Fruit fly (Drosophila melanogaster) whole organism, embryonic: ENCODE data around the gene Gr98d.

Experiments
- Abd-B ChIP-seq: fragments of 200-800 bp; sonication (Bioruptor generic); optimal IDR thresholded peaks from 2 replicates; lab custom pipeline; 2018; ENCODE audit warnings: missing biosample characterization, mild to moderate bottlenecking, missing genetic modification characterization, moderate library complexity
- CG10274 ChIP-seq: fragments of 200-800 bp; sonication (Bioruptor generic); optimal IDR thresholded peaks from 3 replicates; lab custom pipeline; 2017; ENCODE audit warnings: missing biosample characterization, mild to moderate bottlenecking, missing genetic modification characterization
- CG12659 ChIP-seq: fragments of 200-800 bp; sonication (Bioruptor generic); optimal IDR thresholded peaks from 3 replicates; lab custom pipeline; 2017; ENCODE audit warnings: mild to moderate bottlenecking, missing biosample characterization, missing genetic modification reagents, missing genetic modification characterization
- CG14014 ChIP-seq: fragments of 200-800 bp; sonication (Bioruptor generic); IDR thresholded peaks from 2 replicates; pipeline ENCODE4 v1.3.6; 2022; ENCODE audit warnings: missing biosample characterization, missing genetic modification characterization
- CG1647 ChIP-seq: fragments of 200-800 bp; sonication (Bioruptor generic); optimal IDR thresholded peaks from 3 replicates; lab custom pipeline; 2016; ENCODE audit warnings: missing biosample characterization, missing genetic modification characterization
- CG17912 ChIP-seq: fragments of 200-800 bp; sonication (Bioruptor generic); optimal IDR thresholded peaks from 2 replicates; lab custom pipeline; 2018; ENCODE audit warnings: missing biosample characterization, mild to moderate bottlenecking, missing genetic modification characterization
- CG18011 ChIP-seq: fragments of 200-800 bp; sonication (Bioruptor generic); optimal IDR thresholded peaks from 2 replicates; lab custom pipeline; 2017; ENCODE audit warnings: missing biosample characterization, missing genetic modification characterization, mild to moderate bottlenecking, moderate library complexity, missing genotype
- CG1832 ChIP-seq: fragments of 200-800 bp; sonication (Bioruptor generic); optimal IDR thresholded peaks from 2 replicates; lab custom pipeline; 2017; ENCODE audit warnings: missing biosample characterization, mild to moderate bottlenecking, missing genetic modification characterization, inconsistent platforms
- CG3847 ChIP-seq: fragments of 200-800 bp; sonication (Bioruptor generic); IDR thresholded peaks from 2 replicates; pipeline ENCODE4 v1.3.6; 2022; ENCODE audit warnings: missing biosample characterization, missing genetic modification characterization
- CG7556 ChIP-seq: fragments of 200-800 bp; sonication (Bioruptor generic); optimal IDR thresholded peaks from 2 replicates; lab custom pipeline; 2017; ENCODE audit warnings: missing biosample characterization, mild to moderate bottlenecking, missing genetic modification characterization
- CG8478 ChIP-seq: fragments of >200 bp; optimal IDR thresholded peaks from 2 replicates; lab custom pipeline; 2018
- CG9817 ChIP-seq: fragments of 200-800 bp; sonication (Bioruptor generic); optimal IDR thresholded peaks from 2 replicates; lab custom pipeline; 2018; ENCODE audit warnings: missing biosample characterization, mild to moderate bottlenecking, missing genetic modification characterization, moderate library complexity
- CG9932 ChIP-seq: fragments of 200-800 bp; sonication (Bioruptor generic); IDR thresholded peaks from 2 replicates; pipeline ENCODE4 v1.3.6; 2022; ENCODE audit warnings: missing biosample characterization, missing genetic modification characterization
- Camta ChIP-seq: fragments of 200-800 bp; sonication (Bioruptor generic); optimal IDR thresholded peaks from 2 replicates; lab custom pipeline; 2016; ENCODE audit warnings: missing biosample characterization, missing genetic modification characterization
- CoRest ChIP-seq: fragments of 200-800 bp; sonication (Bioruptor generic); optimal IDR thresholded peaks from 3 replicates; lab custom pipeline; 2018; ENCODE audit warnings: missing biosample characterization, mild to moderate bottlenecking, missing genetic modification characterization, moderate library complexity
- D19A ChIP-seq: fragments of 200-800 bp; optimal IDR thresholded peaks from 3 replicates; lab custom pipeline; 2019; ENCODE audit warnings: missing biosample characterization, mild to moderate bottlenecking, missing genetic modification characterization, moderate library complexity
- Doc2 ChIP-seq: fragments of 200-800 bp; sonication (Bioruptor generic); IDR thresholded peaks from 2 replicates; pipeline ENCODE4 v1.3.6; 2022; ENCODE audit warnings: missing biosample characterization, missing genetic modification characterization
- H2.0 ChIP-seq: fragments of 200-800 bp; sonication (Bioruptor generic); IDR thresholded peaks from 2 replicates; pipeline ENCODE4 v1.3.6; 2022; ENCODE audit warnings: missing biosample characterization, missing genetic modification characterization
- HHEX ChIP-seq: fragments of 200-800 bp; sonication (Bioruptor generic); optimal IDR thresholded peaks from 3 replicates; lab custom pipeline; 2017; ENCODE audit warnings: missing biosample characterization, mild to moderate bottlenecking, missing genetic modification characterization, missing genetic modification reagents
- HmgD ChIP-seq: fragments of 200-800 bp; sonication (Bioruptor generic); optimal IDR thresholded peaks from 3 replicates; lab custom pipeline; 2016; ENCODE audit warnings: missing biosample characterization, missing genetic modification characterization
- HmgZ ChIP-seq: fragments of 200-800 bp; sonication (Bioruptor generic); optimal IDR thresholded peaks from 2 replicates; lab custom pipeline; 2018; ENCODE audit warnings: missing biosample characterization, mild to moderate bottlenecking, missing genetic modification characterization
- Hr78 ChIP-seq, 2 experiments: fragments of 200-800 bp in 1 of 2; fragments of >200 bp in 1 of 2; sonication (Bioruptor generic) in 1 of 2; optimal IDR thresholded peaks; 2 replicates each; lab custom pipeline; 2017 to 2019; ENCODE audit warnings: missing biosample characterization in 2 of 2, missing genetic modification characterization in 2 of 2, mild to moderate bottlenecking in 1 of 2, moderate library complexity in 1 of 2
- Kr ChIP-seq: fragments of 200-800 bp; sonication (Bioruptor generic); optimal IDR thresholded peaks from 2 replicates; lab custom pipeline; 2017; ENCODE audit warnings: missing biosample characterization, mild to moderate bottlenecking, missing genetic modification characterization
- MTF-1 ChIP-seq: fragments of 200-800 bp; sonication (Bioruptor generic); optimal IDR thresholded peaks from 2 replicates; lab custom pipeline; 2018; ENCODE audit warnings: missing biosample characterization, mild to moderate bottlenecking, missing genetic modification characterization, borderline replicate concordance
- NK7.1 ChIP-seq: fragments of 200-800 bp; sonication (Bioruptor generic); optimal IDR thresholded peaks from 3 replicates; lab custom pipeline; 2016; ENCODE audit warnings: missing biosample characterization, missing genetic modification characterization
- Neu2 ChIP-seq: fragments of 200-800 bp; sonication (Bioruptor generic); optimal IDR thresholded peaks from 3 replicates; lab custom pipeline; 2016; ENCODE audit warnings: missing biosample characterization, missing genetic modification characterization, borderline replicate concordance
- Nf-YB ChIP-seq: fragments of 200-800 bp; sonication (Bioruptor generic); optimal IDR thresholded peaks from 3 replicates; lab custom pipeline; 2019; ENCODE audit warnings: missing biosample characterization, mild to moderate bottlenecking, missing genetic modification characterization, moderate library complexity
- PHDP ChIP-seq: fragments of 200-800 bp; sonication (Bioruptor generic); optimal IDR thresholded peaks from 3 replicates; lab custom pipeline; 2018; ENCODE audit warnings: missing biosample characterization, mild to moderate bottlenecking, missing genetic modification characterization, moderate library complexity
- ac ChIP-seq: fragments of 200-800 bp; sonication (Bioruptor generic); optimal IDR thresholded peaks from 3 replicates; lab custom pipeline; 2017; ENCODE audit warnings: missing biosample characterization, mild to moderate bottlenecking, missing genetic modification characterization
- ato ChIP-seq: fragments of 200-800 bp; sonication (Bioruptor generic); IDR thresholded peaks from 2 replicates; pipeline ENCODE4 v1.3.6; 2022; ENCODE audit warnings: missing biosample characterization, missing genetic modification characterization; ENCODE audit not compliant: partially characterized antibody
- az2 ChIP-seq: fragments of 200-800 bp; sonication (Bioruptor generic); optimal IDR thresholded peaks from 3 replicates; lab custom pipeline; 2016; ENCODE audit warnings: missing biosample characterization, missing genetic modification characterization
- bigmax ChIP-seq: fragments of 200-800 bp; sonication (Bioruptor generic); optimal IDR thresholded peaks from 2 replicates; lab custom pipeline; 2018; ENCODE audit warnings: missing biosample characterization, mild to moderate bottlenecking, missing genetic modification characterization
- dati ChIP-seq: fragments of 200-800 bp; sonication (Bioruptor generic); IDR thresholded peaks from 2 replicates; pipeline ENCODE4 v1.3.6; 2022; ENCODE audit warnings: missing biosample characterization, missing genetic modification characterization
- dimm ChIP-seq: fragments of 200-800 bp; sonication (Bioruptor generic); IDR thresholded peaks from 2 replicates; pipeline ENCODE4 v1.3.6; 2022; ENCODE audit warnings: missing biosample characterization, missing genetic modification characterization
- fd102C ChIP-seq: fragments of 200-800 bp; sonication (Bioruptor generic); optimal IDR thresholded peaks from 2 replicates; lab custom pipeline; 2018; ENCODE audit warnings: missing biosample characterization, mild to moderate bottlenecking, missing genetic modification characterization, moderate library complexity
- fd96Cb ChIP-seq: fragments of 200-800 bp; sonication (Bioruptor generic); optimal IDR thresholded peaks from 2 replicates; lab custom pipeline; 2018; ENCODE audit warnings: missing biosample characterization, mild to moderate bottlenecking, missing genetic modification characterization, moderate library complexity
- gcm2 ChIP-seq: fragments of 200-800 bp; sonication (Bioruptor generic); optimal IDR thresholded peaks from 2 replicates; lab custom pipeline; 2016; ENCODE audit warnings: missing biosample characterization, missing genetic modification characterization
- hbn ChIP-seq: fragments of 200-800 bp; sonication (Bioruptor generic); IDR thresholded peaks from 2 replicates; pipeline ENCODE4 v1.3.6; 2022; ENCODE audit warnings: missing biosample characterization, missing genetic modification characterization; ENCODE audit not compliant: partially characterized antibody
- mld ChIP-seq: fragments of 200-800 bp; sonication (Bioruptor generic); IDR thresholded peaks from 3 replicates; pipeline ENCODE4 v1.3.6; 2022; ENCODE audit warnings: missing biosample characterization, missing genetic modification characterization; ENCODE audit not compliant: partially characterized antibody
- otp ChIP-seq: fragments of 200-800 bp; sonication (Bioruptor generic); IDR thresholded peaks from 3 replicates; pipeline ENCODE4, ENCODE4 v1.3.6; 2022; ENCODE audit warnings: missing biosample characterization, missing genetic modification characterization
- phol ChIP-seq: fragments of 200-800 bp; sonication (Bioruptor generic); optimal IDR thresholded peaks from 3 replicates; lab custom pipeline; 2018; ENCODE audit warnings: missing biosample characterization, mild to moderate bottlenecking, missing genetic modification characterization, moderate library complexity
- ro ChIP-seq: fragments of 200-800 bp; sonication (Bioruptor generic); IDR thresholded peaks from 2 replicates; pipeline ENCODE4 v1.3.6; 2022; ENCODE audit warnings: missing biosample characterization, missing genetic modification characterization
- scrt ChIP-seq: fragments of 200-800 bp; sonication (Bioruptor generic); optimal IDR thresholded peaks from 2 replicates; lab custom pipeline; 2018; ENCODE audit warnings: missing biosample characterization, mild to moderate bottlenecking, missing genetic modification characterization, moderate library complexity
- sob ChIP-seq: fragments of 200-800 bp; sonication (Bioruptor generic); IDR thresholded peaks from 2 replicates; pipeline ENCODE4 v1.3.6; 2022; ENCODE audit warnings: missing biosample characterization, missing genetic modification characterization
- sr ChIP-seq: fragments of 200-800 bp; sonication (Bioruptor generic); IDR thresholded peaks from 3 replicates; pipeline ENCODE4 v1.3.6; 2022; ENCODE audit warnings: missing biosample characterization, missing genetic modification characterization
- tap ChIP-seq: fragments of 200-800 bp; optimal IDR thresholded peaks from 3 replicates; lab custom pipeline; 2019; ENCODE audit warnings: missing biosample characterization, mild to moderate bottlenecking, missing genetic modification characterization, moderate library complexity
- ttk ChIP-seq: fragments of 200-800 bp; sonication (Bioruptor generic); IDR thresholded peaks from 2 replicates; pipeline ENCODE4 v2.1.2; 2022; ENCODE audit warnings: missing biosample characterization, missing genetic modification characterization
- yki ChIP-seq: fragments of >200 bp; optimal IDR thresholded peaks from 3 replicates; lab custom pipeline; 2018

Gr98d gene

dm6 chr3R:27580274-27581011 lies 34.6 kb downstream of the Gr98d start (continued):
- TF ChIP-seq CG1647 = no peak
- TF ChIP-seq Hr78 (GFP tag; optimal IDR thresholded peaks at IDR 0.05; lab: Kevin White, UChicago) = peak in 1 of 2 experiments; percentile 81
- no peak for TF ChIP-seq HHEX (GFP tag; lab: Kevin White, UChicago)
- TF ChIP-seq Neu2 = no peak
- peak; percentile 42 for TF ChIP-seq yki (lab: Kevin White, UChicago)
- TF ChIP-seq CG14014 (GFP tag; lab: Robert Waterston, UW) = no peak
- no peak for TF ChIP-seq otp (GFP tag; lab: Robert Waterston, UW)
- TF ChIP-seq CG7556 (GFP tag; lab: Kevin White, UChicago) = no peak

- TF ChIP-seq scrt (GFP tag; lab: Kevin White, UChicago) (peak; percentile 50), PHDP (peak; percentile 83), mld (GFP tag; lab: Robert Waterston, UW) (no peak), gcm2 (peak; percentile 15), ac (GFP tag; lab: Kevin White, UChicago) (peak; percentile 22), HmgZ (tag; lab: Kevin White, UChicago) (peak; percentile 72), dimm (GFP tag; lab: Robert Waterston, UW) (no peak), ato (GFP tag; lab: Robert Waterston, UW) (no peak), ro (GFP tag; lab: Robert Waterston, UW) (no peak), CG3847 (no peak), MTF-1 (GFP tag; lab: Kevin White, UChicago) (peak; percentile 33), NK7.1 (no peak), H2.0 (GFP tag; lab: Robert Waterston, UW) (no peak), CG12659 (peak; percentile 79), D19A (peak; percentile 21), ttk (GFP tag; lab: Robert Waterston, UW) (no peak), fd96Cb (tag; lab: Kevin White, UChicago) (peak; percentile 5), CG9817 (peak; percentile 24), Camta (peak; percentile 54), Nf-YB (peak; percentile 20), Abd-B (GFP tag; lab: Kevin White, UChicago) (no peak), phol (tag; lab: Kevin White, UChicago) (no peak), CG18011 (GFP tag; lab: Kevin White, UChicago) (peak; percentile 41), sob (no peak), fd102C (GFP tag; lab: Kevin White, UChicago) (no peak), tap (tag; lab: Kevin White, UChicago) (peak; percentile 78), az2 (GFP tag; lab: Kevin White, UChicago) (peak; percentile 26), sr (GFP tag; lab: Robert Waterston, UW) (no peak), CG9932 (GFP tag; lab: Robert Waterston, UW) (no peak), CoRest (tag; lab: Kevin White, UChicago) (peak; percentile 33), bigmax (GFP tag; lab: Kevin White, UChicago) (peak; percentile 27), Doc2 (GFP tag; lab: Robert Waterston, UW) (no peak), hbn (GFP tag; lab: Robert Waterston, UW) (no peak), Kr (GFP tag; lab: Kevin White, UChicago) (no peak), CG17912 (GFP tag; lab: Kevin White, UChicago) (no peak), CG8478 (lab: Kevin White, UChicago) (peak; percentile 8), HmgD (GFP tag; lab: Kevin White, UChicago) (peak; percentile 39), CG1832 (GFP tag; lab: Kevin White, UChicago) (peak; percentile 79), CG10274 (GFP tag; lab: Kevin White, UChicago) (peak; percentile 19), dati (GFP tag; lab: Robert Waterston, UW) (no peak)
Measured at dm6 chr3R:27581263-27581868, 35.5 kb downstream of the Gr98d start.
